Worm (Caenorhabditis elegans): ENCODE measurements around the gene col-37.

Gene col-37

ce11 chrV:12154554-12154953 is 13.0 kb downstream of the col-37 start, which contains the start of gene C27A7.9:
C27A7.9 (minus strand) TSS chrV:12154654.
- TF ChIP-seq hlh-12 (tag; optimal IDR thresholded peaks at IDR 0.05) (no peak), B0019.2 (GFP tag; conservative IDR thresholded peaks at IDR 0.05) (no peak), Y95B8A.8 (GFP tag; IDR thresholded peaks at IDR 0.05) (no peak), hmg-1.2 (GFP tag; IDR thresholded peaks at IDR 0.05) (no peak), Y53F4B.3 (GFP tag; IDR thresholded peaks at IDR 0.05) (no peak), ccch-3 (GFP tag; optimal IDR thresholded peaks at IDR 0.05) (no peak), C06A6.2 (GFP tag; conservative IDR thresholded peaks at IDR 0.05) (no peak), athp-1 (tag; optimal IDR thresholded peaks at IDR 0.05) (no peak), sdz-38 (tag; optimal IDR thresholded peaks at IDR 0.05) (no peak), D2030.7 (GFP tag; IDR thresholded peaks at IDR 0.05) (no peak), hsf-1 (GFP tag; IDR thresholded peaks at IDR 0.05) (no peak), ztf-22 (GFP tag; optimal IDR thresholded peaks at IDR 0.05) (no peak), atf-7 (tag; optimal IDR thresholded peaks at IDR 0.05) (no peak), chd-7 (tag; optimal IDR thresholded peaks at IDR 0.05) (no peak), ztf-6 (GFP tag; IDR thresholded peaks at IDR 0.05) (no peak), rpc-1 (optimal IDR thresholded peaks at IDR 0.05) (no peak), rpc-1 (tag; optimal IDR thresholded peaks at IDR 0.05) (no peak)

ce11 chrV:12153784-12154183 is 13.8 kb downstream of the col-37 start:
- no peak for TF ChIP-seq lin-40 (tag; optimal IDR thresholded peaks at IDR 0.05)
- TF ChIP-seq pbrm-1 (GFP tag; IDR thresholded peaks at IDR 0.05) = no peak
- no peak for TF ChIP-seq akir-1 (GFP tag; optimal IDR thresholded peaks at IDR 0.05)
- no peak for TF ChIP-seq egl-44 (GFP tag; IDR thresholded peaks at IDR 0.05)
- TF ChIP-seq mcd-1 (GFP tag; IDR thresholded peaks at IDR 0.05) = no peak

ce11 chrV:12152857-12153256 is 14.7 kb downstream of the col-37 start, which contains the start of gene C27A7.8:
C27A7.8 (plus strand) TSS chrV:12153157.
- TF ChIP-seq ceh-58 (GFP tag; IDR thresholded peaks at IDR 0.05) = no peak

ce11 chrV:12150607-12151006 is 16.9 kb downstream of the col-37 start, which contains the start of gene che-11:
che-11 (minus strand) TSS chrV:12150707.
- no peak for TF ChIP-seq cebp-2 (GFP tag; IDR thresholded peaks at IDR 0.05)
- TF ChIP-seq hmg-20 (GFP tag; IDR thresholded peaks at IDR 0.05) = no peak
- no peak for TF ChIP-seq madf-6 (GFP tag; IDR thresholded peaks at IDR 0.05)
- TF ChIP-seq F55B11.4 (tag; optimal IDR thresholded peaks at IDR 0.05; ENCODE audit: borderline replicate concordance, insufficient read depth) = no peak
- TF ChIP-seq unc-62 (GFP tag; optimal IDR thresholded peaks at IDR 0.05) = no peak
- TF ChIP-seq dpl-1 (GFP tag; optimal IDR thresholded peaks at IDR 0.05) = no peak
- no peak for TF ChIP-seq hlh-12 (tag; optimal IDR thresholded peaks at IDR 0.05)
- TF ChIP-seq ztf-28 (GFP tag; IDR thresholded peaks at IDR 0.05) = no peak
- TF ChIP-seq aptf-2 (GFP tag; conservative IDR thresholded peaks at IDR 0.05) = no peak
- no peak for TF ChIP-seq chd-7 (tag; optimal IDR thresholded peaks at IDR 0.05)
- TF ChIP-seq hlh-26 (GFP tag; conservative IDR thresholded peaks at IDR 0.05) = no peak
- TF ChIP-seq attf-3 (GFP tag; conservative IDR thresholded peaks at IDR 0.05) = no peak
- TF ChIP-seq ceh-27 (GFP tag; optimal IDR thresholded peaks at IDR 0.05) = no peak
- TF ChIP-seq him-1 (tag; optimal IDR thresholded peaks at IDR 0.05) = no peak
- no peak for TF ChIP-seq B0336.3 (GFP tag; IDR thresholded peaks at IDR 0.05)
- no peak for TF ChIP-seq K12H6.12 (tag; optimal IDR thresholded peaks at IDR 0.05)

All from whole organism, young adult.